Worm (Caenorhabditis elegans) whole organism, midembryonic: ENCODE measurements around the gene F13E6.1.

Experiments used
- T22C8.4 ChIP-seq: fragments of 200-800 bp; sonication (Bioruptor generic); IDR thresholded peaks from 2 replicates; pipeline ENCODE4 v1.3.6; 2022; ENCODE audit warnings: missing genetic modification characterization, missing compliant biosample characterization
- flt-1 ChIP-seq: fragments of 200-800 bp; sonication (Bioruptor generic); IDR thresholded peaks from 2 replicates; pipeline ENCODE4 v1.3.6; 2022; ENCODE audit warnings: missing genetic modification characterization, missing compliant biosample characterization
- tab-1 ChIP-seq: fragments of 200-800 bp; sonication (Bioruptor generic); IDR thresholded peaks from 2 replicates; pipeline ENCODE4 v1.3.6; 2022; ENCODE audit warnings: missing genetic modification characterization, missing compliant biosample characterization

ce11 chrX:10656604-10657003 is 20.3 kb downstream of the F13E6.1 start:
- TF ChIP-seq flt-1 (GFP tag; lab: Robert Waterston, UW) (no peak), T22C8.4 (no peak), tab-1 (no peak)
